Worm (Caenorhabditis elegans): ENCODE results near the gene str-13.

str-13 gene

ce11 chrV:2767465-2767864, 40.5 kb upstream of the str-13 start, which contains the start of gene R05D8.9:
R05D8.9 (minus strand) TSS chrV:2767565.
- TF ChIP-seq rec-8 (tag; optimal IDR thresholded peaks at IDR 0.05) (no peak), F57C9.4 (tag; optimal IDR thresholded peaks at IDR 0.05) (no peak), snpc-1.3 (tag; optimal IDR thresholded peaks at IDR 0.05; ENCODE audit: insufficient read depth) (no peak), F49E8.2 (tag; optimal IDR thresholded peaks at IDR 0.05; ENCODE audit: insufficient read depth) (no peak), Y79H2A.3 (GFP tag; conservative IDR thresholded peaks at IDR 0.05) (no peak), lin-40 (tag; optimal IDR thresholded peaks at IDR 0.05) (no peak), mel-28 (tag; optimal IDR thresholded peaks at IDR 0.05; ENCODE audit: borderline replicate concordance) (no peak), F10E7.11 (tag; optimal IDR thresholded peaks at IDR 0.05) (no peak)

ce11 chrV:2765052-2765451, 38.1 kb upstream of the str-13 start, which contains the start of gene dhs-14:
dhs-14 (minus strand) TSS chrV:2765200.
- TF ChIP-seq nhr-80 (tag; optimal IDR thresholded peaks at IDR 0.05) (peak; percentile 83), dox-1 (GFP tag; IDR thresholded peaks at IDR 0.05) (0 out of 2 replicates have a peak, but pooled peaks have one; percentile 23), bed-1 (GFP tag; IDR thresholded peaks at IDR 0.05) (no peak)

ce11 chrV:2763105-2763504, 36.1 kb upstream of the str-13 start, which contains the start of gene R05D8.7:
R05D8.7 (minus strand) TSS chrV:2763208.
- TF ChIP-seq ama-1 (optimal IDR thresholded peaks at IDR 0.05): no peak
- TF ChIP-seq ama-1 (GFP tag; optimal IDR thresholded peaks at IDR 0.05): no peak
- TF ChIP-seq D2030.7 (GFP tag; IDR thresholded peaks at IDR 0.05): no peak
- TF ChIP-seq snpc-4 (GFP tag; optimal IDR thresholded peaks at IDR 0.05): no peak
- TF ChIP-seq snpc-4 (tag; optimal IDR thresholded peaks at IDR 0.05): no peak
- TF ChIP-seq egrh-3 (GFP tag; IDR thresholded peaks at IDR 0.05): no peak
- TF ChIP-seq hsf-1 (GFP tag; IDR thresholded peaks at IDR 0.05): no peak
- TF ChIP-seq hmg-1.2 (GFP tag; IDR thresholded peaks at IDR 0.05): no peak
- no peak for TF ChIP-seq ZK185.1 (tag; optimal IDR thresholded peaks at IDR 0.05; ENCODE audit: poor library complexity, severe bottlenecking)
- TF ChIP-seq madf-8 (GFP tag; conservative IDR thresholded peaks at IDR 0.05): no peak
- no peak for TF ChIP-seq F22D6.2 (tag; optimal IDR thresholded peaks at IDR 0.05)
- no peak for TF ChIP-seq somi-1 (GFP tag; optimal IDR thresholded peaks at IDR 0.05)
- no peak for TF ChIP-seq Y53F4B.3 (GFP tag; IDR thresholded peaks at IDR 0.05)
- TF ChIP-seq him-1 (tag; optimal IDR thresholded peaks at IDR 0.05): no peak

- no peak for TF ChIP-seq T26A5.8 (tag; optimal IDR thresholded peaks at IDR 0.05)
- no peak for TF ChIP-seq lsy-27 (tag; optimal IDR thresholded peaks at IDR 0.05; ENCODE audit: borderline replicate concordance, insufficient read depth)
- no peak for TF ChIP-seq athp-1 (tag; optimal IDR thresholded peaks at IDR 0.05)
- TF ChIP-seq zfh-2 (GFP tag; conservative IDR thresholded peaks at IDR 0.05): peak; percentile 75
- TF ChIP-seq ets-4 (GFP tag; optimal IDR thresholded peaks at IDR 0.05): no peak
- TF ChIP-seq ceh-58 (GFP tag; IDR thresholded peaks at IDR 0.05): no peak
- no peak for TF ChIP-seq B0261.1 (tag; optimal IDR thresholded peaks at IDR 0.05)
- no peak for TF ChIP-seq B0336.3 (GFP tag; IDR thresholded peaks at IDR 0.05)
- no peak for TF ChIP-seq nhr-80 (tag; optimal IDR thresholded peaks at IDR 0.05)
Measured at ce11 chrV:2761470-2761869, 34.5 kb upstream of the str-13 start.

ce11 chrV:2759456-2759855, 32.5 kb upstream of the str-13 start, which contains the start of gene srg-58:
srg-58 (minus strand) TSS chrV:2759556.
- no peak for TF ChIP-seq F52B5.7 (tag; optimal IDR thresholded peaks at IDR 0.05)
- TF ChIP-seq snpc-4 (GFP tag; optimal IDR thresholded peaks at IDR 0.05): no peak
- no peak for TF ChIP-seq snpc-4 (tag; optimal IDR thresholded peaks at IDR 0.05)
- TF ChIP-seq him-1 (tag; optimal IDR thresholded peaks at IDR 0.05): no peak
- no peak for TF ChIP-seq zfh-2 (GFP tag; conservative IDR thresholded peaks at IDR 0.05)
- TF ChIP-seq F10E7.11 (tag; optimal IDR thresholded peaks at IDR 0.05): no peak
- TF ChIP-seq rec-8 (tag; optimal IDR thresholded peaks at IDR 0.05): no peak
- no peak for TF ChIP-seq ztf-26 (tag; optimal IDR thresholded peaks at IDR 0.05)
- TF ChIP-seq Y56A3A.18 (GFP tag; IDR thresholded peaks at IDR 0.05): no peak
- TF ChIP-seq B0336.3 (GFP tag; IDR thresholded peaks at IDR 0.05): no peak
- TF ChIP-seq C06A6.2 (GFP tag; conservative IDR thresholded peaks at IDR 0.05): no peak
- TF ChIP-seq attf-5 (GFP tag; optimal IDR thresholded peaks at IDR 0.05): no peak
- no peak for TF ChIP-seq fkh-3 (tag; optimal IDR thresholded peaks at IDR 0.05)
- TF ChIP-seq B0019.2 (GFP tag; conservative IDR thresholded peaks at IDR 0.05): no peak
- TF ChIP-seq F55B11.4 (tag; optimal IDR thresholded peaks at IDR 0.05; ENCODE audit: borderline replicate concordance, insufficient read depth): no peak
- TF ChIP-seq tbp1 (GFP tag; optimal IDR thresholded peaks at IDR 0.05): no peak
- TF ChIP-seq sea-2 (GFP tag; IDR thresholded peaks at IDR 0.05): no peak
